Worm (Caenorhabditis elegans) whole organism, midembryonic: ENCODE measurements around the gene C16B8.4.

ENCODE experiments used
- cog-1 ChIP-seq: sonication (generic microtip); optimal IDR thresholded peaks from 2 replicates; lab custom pipeline; 2016; ENCODE audit warnings: missing genetic modification characterization, missing compliant biosample characterization
- flt-1 ChIP-seq: fragments of 200-800 bp; sonication (Bioruptor generic); IDR thresholded peaks from 2 replicates; pipeline ENCODE4 v1.3.6; 2022; ENCODE audit warnings: missing genetic modification characterization, missing compliant biosample characterization
- klf-2 ChIP-seq: fragments of 200-800 bp; sonication (Bioruptor generic); conservative IDR thresholded peaks from 2 replicates; pipeline ENCODE4 v1.3.6; 2022; ENCODE audit warnings: missing genetic modification reagents, missing genetic modification characterization, missing compliant biosample characterization
- tab-1 ChIP-seq: fragments of 200-800 bp; sonication (Bioruptor generic); IDR thresholded peaks from 2 replicates; pipeline ENCODE4 v1.3.6; 2022; ENCODE audit warnings: missing genetic modification characterization, missing compliant biosample characterization
- ztf-23 ChIP-seq: fragments of 200-800 bp; sonication (Bioruptor generic); IDR thresholded peaks from 2 replicates; pipeline ENCODE4 v1.3.6; 2022; ENCODE audit warnings: missing genetic modification reagents, missing genetic modification characterization, missing compliant biosample characterization

- TF ChIP-seq flt-1 (GFP tag; lab: Robert Waterston, UW) (no peak), tab-1 (no peak), cog-1 (no peak), ztf-23 (GFP tag; lab: Robert Waterston, UW) (no peak), klf-2 (GFP tag; lab: Robert Waterston, UW) (no peak)
Observed at ce11 chrX:3959221-3959620, 14.2 kb downstream of the C16B8.4 start.
